Worm (Caenorhabditis elegans): ENCODE measurements around the gene uba-1.

- TF ChIP-seq lsy-12 (tag; optimal IDR thresholded peaks at IDR 0.05), result no peak
- TF ChIP-seq aly-2 (tag; optimal IDR thresholded peaks at IDR 0.05), result no peak
- TF ChIP-seq pha-4 (tag; optimal IDR thresholded peaks at IDR 0.05), result no peak
These were observed 51.5 kb downstream of the uba-1 start for ce11 chrIV:9943214-9943613.
